Worm (Caenorhabditis elegans) whole organism, young adult: ENCODE measurements around the gene pqn-41.

Experiments used
- dpl-1 ChIP-seq: fragments of 150-350 bp; optimal IDR thresholded peaks from 2 replicates; lab custom pipeline; 2014; ENCODE audit warnings: missing biosample characterization, missing genetic modification reagents, missing genetic modification characterization
- madf-6 ChIP-seq: fragments of 200-800 bp; sonication (Bioruptor generic); IDR thresholded peaks from 2 replicates; pipeline ENCODE4 v1.3.6; 2022; ENCODE audit warnings: missing genetic modification reagents, missing genetic modification characterization, missing compliant biosample characterization
- nfya-2 ChIP-seq: fragments of 200-800 bp; sonication (Bioruptor generic); IDR thresholded peaks from 2 replicates; pipeline ENCODE4 v1.3.6; 2022; ENCODE audit warnings: missing genetic modification reagents, missing genetic modification characterization, missing compliant biosample characterization

Gene pqn-41

ce11 chrIII:1987693-1988092, 81.9 kb downstream of the pqn-41 start, which contains the start of gene Y39A3B.8:
Gene Y39A3B.8, plus strand, starts transcription at chrIII:1987993.
- TF ChIP-seq nfya-2 (GFP tag; lab: Robert Waterston, UW): no peak
- no peak for TF ChIP-seq madf-6 (GFP tag; lab: Robert Waterston, UW)
- no peak for TF ChIP-seq dpl-1 (GFP tag; lab: Kevin White, UChicago)
